Worm (Caenorhabditis elegans): ENCODE results near the gene acox-3.

acox-3 gene

DNA sequence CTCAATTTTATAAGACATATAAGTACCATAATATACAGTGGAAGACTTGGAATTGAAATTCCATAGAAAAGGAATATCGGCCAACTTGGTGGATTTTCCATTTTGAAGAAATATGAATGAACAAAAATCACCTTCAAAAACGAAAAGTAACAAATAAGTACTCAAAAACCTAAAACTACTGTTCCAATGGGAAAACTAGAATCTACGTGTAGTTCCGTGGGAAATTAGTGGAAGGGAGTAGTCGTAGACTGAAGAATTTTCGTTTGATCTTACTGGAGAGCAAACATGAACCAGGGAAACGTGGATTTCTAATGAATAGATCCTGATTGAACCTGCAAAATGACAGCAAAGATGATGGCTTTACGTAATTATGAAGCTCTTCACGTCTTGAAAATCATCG, 23.6 kb upstream of the acox-3 start, which contains the start of gene srv-31:
TSS of gene srv-31 (minus strand) at position 101 of the 400 bp plus-strand sequence.
- no peak for TF ChIP-seq ceh-36 (tag; optimal IDR thresholded peaks at IDR 0.05)

DNA sequence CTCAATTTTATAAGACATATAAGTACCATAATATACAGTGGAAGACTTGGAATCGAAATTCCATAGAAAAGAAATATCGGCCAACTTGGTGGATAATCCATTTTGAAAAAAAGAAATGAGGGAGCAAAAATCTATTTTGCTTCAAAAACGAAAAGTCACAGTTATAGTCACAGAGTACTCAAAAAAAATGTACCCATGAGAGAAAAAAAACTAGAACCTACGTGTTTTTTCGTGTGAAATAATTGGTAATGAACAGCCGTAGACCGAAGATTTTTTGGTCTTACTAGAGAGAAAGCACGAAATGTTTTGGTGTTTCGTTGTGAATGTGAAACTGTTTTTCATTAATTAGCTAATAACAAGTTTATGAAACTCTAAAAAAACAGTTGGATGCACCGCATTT, 21.1 kb upstream of the acox-3 start, which contains the start of gene srv-30:
TSS of gene srv-30 (minus strand) at position 101 of the 400 bp plus-strand sequence.
- TF ChIP-seq flt-1 (GFP tag; IDR thresholded peaks at IDR 0.05) (no peak), hmg-4 (GFP tag; optimal IDR thresholded peaks at IDR 0.05) (no peak), tbx-37 (GFP tag; conservative IDR thresholded peaks at IDR 0.05) (no peak), hnd-1 (tag; optimal IDR thresholded peaks at IDR 0.05) (no peak), sea-1 (GFP tag; conservative IDR thresholded peaks at IDR 0.05) (no peak), hmbx-1 (tag; optimal IDR thresholded peaks at IDR 0.05) (no peak), ceh-36 (tag; optimal IDR thresholded peaks at IDR 0.05) (no peak), aly-1 (tag; optimal IDR thresholded peaks at IDR 0.05) (no peak), F13C5.2 (tag; optimal IDR thresholded peaks at IDR 0.05) (no peak), tra-4 (tag; optimal IDR thresholded peaks at IDR 0.05) (no peak), pes-1 (GFP tag; IDR thresholded peaks at IDR 0.05) (no peak), scrt-1 (GFP tag; IDR thresholded peaks at IDR 0.05) (no peak), tbx-11 (GFP tag; IDR thresholded peaks at IDR 0.05) (no peak), ceh-13 (GFP tag; optimal IDR thresholded peaks at IDR 0.05) (no peak), ets-7 (tag; optimal IDR thresholded peaks at IDR 0.05) (no peak), ama-1 (optimal IDR thresholded peaks at IDR 0.05) (no peak), B0310.2 (tag; optimal IDR thresholded peaks at IDR 0.05) (no peak)

DNA sequence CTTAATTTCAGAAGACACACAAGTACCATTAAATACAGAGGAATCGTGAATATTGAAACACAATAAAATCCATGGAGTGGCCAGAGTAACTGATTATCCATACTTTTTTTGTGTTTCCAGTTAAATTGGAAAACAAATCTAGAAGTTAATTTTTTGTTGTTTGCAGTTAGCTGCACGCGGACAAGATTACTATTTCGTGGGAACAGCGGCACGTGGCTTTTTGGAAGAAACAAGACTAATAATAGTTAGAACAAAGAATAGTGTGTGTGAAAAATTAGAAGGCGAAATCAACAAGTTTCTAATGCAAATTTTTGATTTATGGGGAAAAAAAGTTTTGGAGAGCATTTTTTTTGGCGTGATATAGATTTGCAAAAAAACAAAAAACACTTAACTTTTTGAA, 18.2 kb upstream of the acox-3 start, which contains the start of gene srv-29:
TSS of gene srv-29 (minus strand) at position 101 of the 400 bp plus-strand sequence.
- TF ChIP-seq aly-1 (tag; optimal IDR thresholded peaks at IDR 0.05) (no peak), tbx-37 (GFP tag; conservative IDR thresholded peaks at IDR 0.05) (no peak), ceh-13 (GFP tag; optimal IDR thresholded peaks at IDR 0.05) (no peak), pes-1 (GFP tag; IDR thresholded peaks at IDR 0.05) (no peak), F13C5.2 (tag; optimal IDR thresholded peaks at IDR 0.05) (no peak), hmbx-1 (tag; optimal IDR thresholded peaks at IDR 0.05) (no peak), tra-4 (tag; optimal IDR thresholded peaks at IDR 0.05) (no peak), ets-7 (tag; optimal IDR thresholded peaks at IDR 0.05) (no peak), flt-1 (GFP tag; IDR thresholded peaks at IDR 0.05) (no peak), ceh-36 (tag; optimal IDR thresholded peaks at IDR 0.05) (no peak), tbx-11 (GFP tag; IDR thresholded peaks at IDR 0.05) (no peak), scrt-1 (GFP tag; IDR thresholded peaks at IDR 0.05) (no peak), hmg-4 (GFP tag; optimal IDR thresholded peaks at IDR 0.05) (no peak), B0310.2 (tag; optimal IDR thresholded peaks at IDR 0.05) (no peak), ama-1 (optimal IDR thresholded peaks at IDR 0.05) (no peak), sea-1 (GFP tag; conservative IDR thresholded peaks at IDR 0.05) (no peak)

DNA sequence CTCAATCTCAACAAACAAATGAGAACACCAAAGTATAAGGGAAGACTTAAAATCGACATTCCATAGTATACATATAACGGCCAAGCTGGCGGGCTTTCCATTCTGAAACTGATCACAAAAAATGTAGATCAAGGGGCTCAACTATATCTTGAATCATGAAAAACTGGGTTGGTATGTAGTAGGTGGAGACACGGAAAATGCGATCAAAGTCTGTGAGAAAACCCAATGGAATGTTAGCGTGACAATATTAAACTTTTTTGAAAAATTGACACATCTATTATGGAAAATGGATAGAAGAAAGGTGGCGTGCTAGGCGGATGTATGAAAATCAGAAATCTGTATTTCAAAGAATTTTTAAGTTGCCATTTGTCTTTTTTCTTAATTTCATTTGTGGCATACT, 15.0 kb upstream of the acox-3 start, which contains the start of gene srv-28:
TSS of gene srv-28 (minus strand) at position 101 of the 400 bp plus-strand sequence.
- TF ChIP-seq tbx-11 (GFP tag; IDR thresholded peaks at IDR 0.05), result no peak
- TF ChIP-seq tbx-37 (GFP tag; conservative IDR thresholded peaks at IDR 0.05), result no peak
- TF ChIP-seq pes-1 (GFP tag; IDR thresholded peaks at IDR 0.05), result no peak
- TF ChIP-seq aly-1 (tag; optimal IDR thresholded peaks at IDR 0.05), result no peak

DNA sequence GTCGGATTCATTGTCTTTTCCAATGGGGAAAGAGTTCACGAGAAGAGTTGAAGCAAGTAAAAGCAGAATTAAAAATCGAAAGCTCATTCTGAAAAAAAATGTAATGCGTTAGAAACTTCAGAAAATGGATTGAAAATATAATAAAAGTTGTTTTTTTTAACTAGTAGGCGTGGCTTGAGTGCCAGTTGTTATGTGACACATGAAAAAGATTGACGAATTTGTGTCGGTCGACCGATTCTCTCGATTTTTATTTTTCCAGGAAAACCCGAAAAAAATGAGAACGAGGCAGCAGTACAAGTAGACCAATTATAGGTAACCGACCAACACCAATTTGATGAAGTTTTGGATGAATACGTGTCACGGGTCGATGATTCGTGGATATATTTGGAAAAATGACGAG, 11.4 kb upstream of the acox-3 start, which contains the start of gene nlp-16:
TSS of gene nlp-16 (minus strand) at position 101 of the 400 bp plus-strand sequence.
- TF ChIP-seq sea-1 (GFP tag; conservative IDR thresholded peaks at IDR 0.05) (no peak), scrt-1 (GFP tag; IDR thresholded peaks at IDR 0.05) (no peak), ceh-13 (GFP tag; optimal IDR thresholded peaks at IDR 0.05) (no peak), hmg-4 (GFP tag; optimal IDR thresholded peaks at IDR 0.05) (no peak), B0310.2 (tag; optimal IDR thresholded peaks at IDR 0.05) (no peak), tra-4 (tag; optimal IDR thresholded peaks at IDR 0.05) (no peak), aly-1 (tag; optimal IDR thresholded peaks at IDR 0.05) (no peak), ceh-36 (tag; optimal IDR thresholded peaks at IDR 0.05) (no peak), F13C5.2 (tag; optimal IDR thresholded peaks at IDR 0.05) (no peak), pes-1 (GFP tag; IDR thresholded peaks at IDR 0.05) (no peak), hmbx-1 (tag; optimal IDR thresholded peaks at IDR 0.05) (no peak), hnd-1 (tag; optimal IDR thresholded peaks at IDR 0.05) (no peak), tbx-37 (GFP tag; conservative IDR thresholded peaks at IDR 0.05) (no peak), flt-1 (GFP tag; IDR thresholded peaks at IDR 0.05) (no peak), tbx-11 (GFP tag; IDR thresholded peaks at IDR 0.05) (no peak), ama-1 (optimal IDR thresholded peaks at IDR 0.05) (no peak)

DNA sequence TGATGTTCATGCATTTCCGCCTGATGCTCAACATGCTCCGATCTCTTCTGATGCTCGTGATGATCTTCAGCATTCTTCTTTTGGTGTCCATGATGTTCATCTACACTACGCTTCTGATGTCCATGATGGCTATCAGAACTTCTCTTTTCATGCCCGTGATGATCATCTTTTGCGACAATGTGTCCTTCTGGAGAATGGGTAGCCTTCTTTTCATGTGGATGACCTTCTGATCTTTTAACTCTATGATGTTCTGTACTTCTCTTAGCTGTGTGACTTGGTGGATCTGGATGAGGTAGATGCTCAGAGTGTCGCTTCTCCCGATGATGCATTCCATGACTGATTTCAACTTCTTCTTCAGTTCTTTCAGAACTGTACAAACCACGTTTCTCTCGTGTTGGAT, 10.7 kb upstream of the acox-3 start:
- TF ChIP-seq ceh-36 (tag; optimal IDR thresholded peaks at IDR 0.05), result no peak
- TF ChIP-seq hmg-4 (GFP tag; optimal IDR thresholded peaks at IDR 0.05), result no peak
- no peak for TF ChIP-seq scrt-1 (GFP tag; IDR thresholded peaks at IDR 0.05)
- TF ChIP-seq flt-1 (GFP tag; IDR thresholded peaks at IDR 0.05), result no peak
- no peak for TF ChIP-seq sea-1 (GFP tag; conservative IDR thresholded peaks at IDR 0.05)
- no peak for TF ChIP-seq tra-4 (tag; optimal IDR thresholded peaks at IDR 0.05)
- no peak for TF ChIP-seq pes-1 (GFP tag; IDR thresholded peaks at IDR 0.05)
- TF ChIP-seq tbx-37 (GFP tag; conservative IDR thresholded peaks at IDR 0.05), result no peak
- TF ChIP-seq aly-1 (tag; optimal IDR thresholded peaks at IDR 0.05), result no peak
- TF ChIP-seq tbx-11 (GFP tag; IDR thresholded peaks at IDR 0.05), result no peak
- TF ChIP-seq ama-1 (optimal IDR thresholded peaks at IDR 0.05), result no peak
- no peak for TF ChIP-seq ets-7 (tag; optimal IDR thresholded peaks at IDR 0.05)
- no peak for TF ChIP-seq hnd-1 (tag; optimal IDR thresholded peaks at IDR 0.05)
- no peak for TF ChIP-seq F13C5.2 (tag; optimal IDR thresholded peaks at IDR 0.05)

DNA sequence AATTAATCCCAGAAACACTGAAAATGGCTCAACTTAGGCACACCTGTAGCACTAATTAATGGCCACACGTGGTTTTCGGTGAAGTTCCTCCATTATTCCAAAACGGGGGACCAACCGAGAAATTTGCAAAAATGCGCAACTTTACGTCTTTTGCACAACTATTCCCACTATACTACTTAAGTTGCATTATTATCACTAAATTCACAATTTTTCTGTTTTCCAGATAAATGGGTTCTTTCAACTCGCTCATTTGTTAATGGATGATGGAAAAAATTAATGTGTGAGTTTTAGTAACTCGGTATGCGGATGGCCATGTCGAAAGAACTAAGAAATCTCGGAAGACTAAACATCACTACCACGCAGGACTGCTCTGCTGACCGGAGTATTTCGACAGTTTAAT, 6.3 kb upstream of the acox-3 start, which contains the start of gene T13A10.64:
TSS of gene T13A10.64 (plus strand) at position 301 of the 400 bp plus-strand sequence.
- no peak for TF ChIP-seq ets-7 (tag; optimal IDR thresholded peaks at IDR 0.05)
- TF ChIP-seq aly-1 (tag; optimal IDR thresholded peaks at IDR 0.05), result no peak
- no peak for TF ChIP-seq ama-1 (optimal IDR thresholded peaks at IDR 0.05)
- TF ChIP-seq tra-4 (tag; optimal IDR thresholded peaks at IDR 0.05), result no peak
- TF ChIP-seq hmbx-1 (tag; optimal IDR thresholded peaks at IDR 0.05), result no peak
- no peak for TF ChIP-seq sea-1 (GFP tag; conservative IDR thresholded peaks at IDR 0.05)
- TF ChIP-seq F13C5.2 (tag; optimal IDR thresholded peaks at IDR 0.05), result no peak
- no peak for TF ChIP-seq B0310.2 (tag; optimal IDR thresholded peaks at IDR 0.05)
- TF ChIP-seq hmg-4 (GFP tag; optimal IDR thresholded peaks at IDR 0.05), result no peak

Data from whole organism, early embryonic.